Worm (Caenorhabditis elegans): ENCODE measurements around the gene C08E8.4.

- TF ChIP-seq ama-1 (optimal IDR thresholded peaks at IDR 0.05) (no peak), alr-1 (tag; optimal IDR thresholded peaks at IDR 0.05; ENCODE audit: borderline replicate concordance) (no peak), ceh-82 (tag; optimal IDR thresholded peaks at IDR 0.05) (no peak), grh-1 (GFP tag; IDR thresholded peaks at IDR 0.05) (no peak), nhr-28 (tag; optimal IDR thresholded peaks at IDR 0.05) (no peak), xbp-1 (tag; optimal IDR thresholded peaks at IDR 0.05) (no peak), mab-9 (GFP tag; IDR thresholded peaks at IDR 0.05) (no peak), nhr-47 (tag; optimal IDR thresholded peaks at IDR 0.05) (no peak), skn-1 (tag; optimal IDR thresholded peaks at IDR 0.05) (no peak)
These were observed 47.1 kb upstream of the C08E8.4 start for ce11 chrV:18324525-18324924.
